Fruit fly (Drosophila melanogaster): Measurements from ENCODE around the gene CG32683.

Gene CG32683

dm6 chrX:10362557-10363366 is 91.9 kb downstream of the CG32683 start (continued):
- TF ChIP-seq CG6175 (GFP tag; IDR thresholded peaks at IDR 0.05) (no peak), CG34376 (GFP tag; optimal IDR thresholded peaks at IDR 0.05) (no peak), Bdp1 (GFP tag; optimal IDR thresholded peaks at IDR 0.05) (no peak), CG10462 (GFP tag; optimal IDR thresholded peaks at IDR 0.05) (no peak), wor (GFP tag; IDR thresholded peaks at IDR 0.05) (no peak), Six4 (GFP tag; optimal IDR thresholded peaks at IDR 0.05) (peak; percentile 2), Oli (tag; optimal IDR thresholded peaks at IDR 0.05) (peak; percentile 53), gfzf (GFP tag; optimal IDR thresholded peaks at IDR 0.05) (no peak), rib (GFP tag; IDR thresholded peaks at IDR 0.05) (no peak), Hr78 (GFP tag; optimal IDR thresholded peaks at IDR 0.05) (no peak), gcm (GFP tag; optimal IDR thresholded peaks at IDR 0.05) (no peak), CG18764 (GFP tag; optimal IDR thresholded peaks at IDR 0.05) (no peak), Dp (GFP tag; optimal IDR thresholded peaks at IDR 0.05) (no peak), CG6689 (GFP tag; IDR thresholded peaks at IDR 0.05) (0 out of 2 replicates have a peak, but pooled peaks have one; percentile 16), Dref (GFP tag; IDR thresholded peaks at IDR 0.05) (no peak), CG1792 (GFP tag; optimal IDR thresholded peaks at IDR 0.05) (no peak), CG6272 (GFP tag; IDR thresholded peaks at IDR 0.05) (no peak), HLHmδ (GFP tag; optimal IDR thresholded peaks at IDR 0.05) (no peak), knrl (GFP tag; IDR thresholded peaks at IDR 0.05; ENCODE audit: partially characterized antibody) (no peak), CG13424 (tag; optimal IDR thresholded peaks at IDR 0.05) (no peak), MTF-1 (GFP tag; optimal IDR thresholded peaks at IDR 0.05; ENCODE audit: borderline replicate concordance) (no peak), row (GFP tag; IDR thresholded peaks at IDR 0.05) (peak; percentile 35; the same call in 2 of the 3 replicates), eve (GFP tag; optimal IDR thresholded peaks at IDR 0.05) (no peak), CG8765 (GFP tag; IDR thresholded peaks at IDR 0.05) (no peak), CG14050 (GFP tag; IDR thresholded peaks at IDR 0.05) (no peak), az2 (GFP tag; optimal IDR thresholded peaks at IDR 0.05) (peak; percentile 35), CG13296 (GFP tag; optimal IDR thresholded peaks at IDR 0.05) (no peak), CG42726 (GFP tag; IDR thresholded peaks at IDR 0.05; ENCODE audit: partially characterized antibody) (no peak), Ravus (GFP tag; IDR thresholded peaks at IDR 0.05) (no peak), CG6854 (GFP tag; optimal IDR thresholded peaks at IDR 0.05) (no peak), ato (GFP tag; IDR thresholded peaks at IDR 0.05; ENCODE audit: partially characterized antibody) (no peak), Fer2 (tag; optimal IDR thresholded peaks at IDR 0.05) (no peak), pnt (GFP tag; optimal IDR thresholded peaks at IDR 0.05) (no peak), CG4820 (GFP tag; optimal IDR thresholded peaks at IDR 0.05) (peak; percentile 20), ken (GFP tag; IDR thresholded peaks at IDR 0.05) (no peak), NC2β (GFP tag; optimal IDR thresholded peaks at IDR 0.05) (no peak), Dek (tag; optimal IDR thresholded peaks at IDR 0.05) (no peak), tio (GFP tag; optimal IDR thresholded peaks at IDR 0.05) (peak; percentile 31), ab (GFP tag; optimal IDR thresholded peaks at IDR 0.05) (no peak), CG11456 (GFP tag; IDR thresholded peaks at IDR 0.05) (no peak), CG3847 (GFP tag; IDR thresholded peaks at IDR 0.05) (0 out of 2 replicates have a peak, but pooled peaks have one; percentile 20), kni (GFP tag; optimal IDR thresholded peaks at IDR 0.05) (no peak), CG33557 (GFP tag; optimal IDR thresholded peaks at IDR 0.05) (no peak), dm (GFP tag; optimal IDR thresholded peaks at IDR 0.05) (peak; percentile 17), CG3726 (GFP tag; IDR thresholded peaks at IDR 0.05) (no peak), Ptx1 (GFP tag; IDR thresholded peaks at IDR 0.05) (0 out of 2 replicates have a peak, but pooled peaks have one; percentile 30), CG7357 (GFP tag; IDR thresholded peaks at IDR 0.05) (no peak), fru (optimal IDR thresholded peaks at IDR 0.05) (no peak), CG8359 (GFP tag; optimal IDR thresholded peaks at IDR 0.05; ENCODE audit: borderline replicate concordance) (no peak), run (tag; optimal IDR thresholded peaks at IDR 0.05) (no peak)

Measured in whole organism, embryonic.